Worm (Caenorhabditis elegans) whole organism, L1 larva: Measurements from ENCODE around the gene Y59A8B.25.
"Not testable (repeated sequence)": the region's sequence is repeated elsewhere in the genome, so short reads cannot be mapped to it uniquely, and the experiment has no call there.

Experiments
- C04F5.9 ChIP-seq: sonication (generic microtip); optimal IDR thresholded peaks from 2 replicates; lab custom pipeline; 2016; ENCODE audit warnings: missing genetic modification characterization, missing compliant biosample characterization
- C16A3.4 ChIP-seq: fragments of 150-350 bp; optimal IDR thresholded peaks from 2 replicates; lab custom pipeline; 2014; ENCODE audit warnings: missing biosample characterization, missing genetic modification characterization
- C34B4.2 ChIP-seq: sonication (generic microtip); optimal IDR thresholded peaks from 2 replicates; lab custom pipeline; 2017; ENCODE audit warnings: mild to moderate bottlenecking, missing genetic modification characterization, missing compliant biosample characterization
- Y116A8C.19 ChIP-seq: sonication (generic microtip); optimal IDR thresholded peaks from 2 replicates; lab custom pipeline; 2016; ENCODE audit warnings: missing compliant biosample characterization, missing genetic modification characterization, borderline replicate concordance
- alr-1 ChIP-seq: fragments of 200-800 bp; sonication (Bioruptor generic); optimal IDR thresholded peaks from 2 replicates; lab custom pipeline; 2018; ENCODE audit warnings: borderline replicate concordance, mild to moderate bottlenecking, missing genetic modification characterization, missing compliant biosample characterization
- blmp-1 ChIP-seq: fragments of 150-350 bp; optimal IDR thresholded peaks from 2 replicates; lab custom pipeline; 2014; ENCODE audit warnings: missing biosample characterization, missing genetic modification characterization
- dsc-1 ChIP-seq: sonication (generic microtip); optimal IDR thresholded peaks from 2 replicates; lab custom pipeline; 2016; ENCODE audit warnings: mild to moderate bottlenecking, missing genetic modification characterization, missing compliant biosample characterization
- efl-1 ChIP-seq, 4 experiments: fragments of 150-350 bp; optimal IDR thresholded peaks in 3 of 4; peaks in 1 of 4; 1 replicate in 1 of 4; 2 replicates in 3 of 4; lab custom pipeline; 2014; ENCODE audit warnings: missing biosample characterization in 2 of 4, missing genetic modification characterization in 2 of 4, missing genetic modification reagents in 2 of 4
- egl-13 ChIP-seq: sonication (generic microtip); optimal IDR thresholded peaks from 2 replicates; lab custom pipeline; 2016; ENCODE audit warnings: missing genotype, missing genetic modification reagents, missing genetic modification characterization, missing compliant biosample characterization
- egl-27 ChIP-seq, 2 experiments: fragments of 150-350 bp in 1 of 2; sonication (generic microtip); optimal IDR thresholded peaks; 3 replicates each; lab custom pipeline; 2017 to 2018; ENCODE audit warnings: missing biosample characterization in 2 of 2, missing genetic modification characterization in 2 of 2, missing genetic modification reagents in 2 of 2
- ets-5 ChIP-seq: fragments of 200-800 bp; sonication (Bioruptor generic); IDR thresholded peaks from 2 replicates; pipeline ENCODE4 v1.3.6; 2022; ENCODE audit warnings: missing genetic modification characterization, missing compliant biosample characterization
- fkh-4 ChIP-seq: sonication (generic microtip); optimal IDR thresholded peaks from 2 replicates; lab custom pipeline; 2016; ENCODE audit warnings: missing compliant biosample characterization, missing genetic modification characterization, borderline replicate concordance
- fos-1 ChIP-seq: fragments of 150-350 bp; optimal IDR thresholded peaks from 2 replicates; lab custom pipeline; 2014; ENCODE audit warnings: missing biosample characterization, missing genetic modification characterization
- hpl-2 ChIP-seq: fragments of 150-350 bp; optimal IDR thresholded peaks from 2 replicates; lab custom pipeline; 2014; ENCODE audit warnings: missing biosample characterization, missing genetic modification reagents, missing genetic modification characterization
- isw-1 ChIP-seq: fragments of 200-800 bp; sonication (Bioruptor generic); IDR thresholded peaks from 2 replicates; pipeline ENCODE4 v1.3.6; 2022; ENCODE audit warnings: missing genetic modification characterization, missing compliant biosample characterization
- lin-35 ChIP-seq, 2 experiments: fragments of 150-350 bp; optimal IDR thresholded peaks; 2 replicates each; lab custom pipeline; 2014; ENCODE audit warnings: missing biosample characterization in 2 of 2, missing genetic modification characterization in 2 of 2, missing genetic modification reagents in 2 of 2
- lin-39 ChIP-seq: fragments of 150-350 bp; optimal IDR thresholded peaks from 2 replicates; lab custom pipeline; 2014; ENCODE audit warnings: missing biosample characterization, missing genetic modification reagents, missing genetic modification characterization
- lir-3 ChIP-seq: sonication (generic microtip); optimal IDR thresholded peaks from 2 replicates; lab custom pipeline; 2016; ENCODE audit warnings: mild to moderate bottlenecking, missing genetic modification characterization, moderate library complexity, missing compliant biosample characterization; ENCODE audit not compliant: poor library complexity
- lsy-2 ChIP-seq, 2 experiments: fragments of 150-350 bp; optimal IDR thresholded peaks; 2 replicates each; lab custom pipeline; 2014; ENCODE audit warnings: missing biosample characterization in 2 of 2, missing genetic modification characterization in 2 of 2
- mab-9 ChIP-seq: fragments of 200-800 bp; sonication (Bioruptor generic); IDR thresholded peaks from 2 replicates; pipeline ENCODE4 v1.3.6; 2022; ENCODE audit warnings: missing genetic modification reagents, missing genetic modification characterization, missing compliant biosample characterization
- mep-1 ChIP-seq: fragments of 150-350 bp; optimal IDR thresholded peaks from 2 replicates; lab custom pipeline; 2014; ENCODE audit warnings: missing biosample characterization, missing genetic modification characterization
- nhr-11 ChIP-seq: fragments of 150-350 bp; optimal IDR thresholded peaks from 2 replicates; lab custom pipeline; 2014; ENCODE audit warnings: missing biosample characterization, missing genetic modification characterization
- nhr-19 ChIP-seq: fragments of 200-800 bp; sonication (Bioruptor generic); conservative IDR thresholded peaks from 2 replicates; pipeline ENCODE4 v1.3.6; 2022; ENCODE audit warnings: missing genetic modification characterization, missing compliant biosample characterization
- nhr-237 ChIP-seq: fragments of 150-350 bp; optimal IDR thresholded peaks from 2 replicates; lab custom pipeline; 2014; ENCODE audit warnings: missing biosample characterization, missing genetic modification characterization
- nhr-84 ChIP-seq: sonication (generic microtip); optimal IDR thresholded peaks from 2 replicates; lab custom pipeline; 2017; ENCODE audit warnings: missing biosample characterization, missing genetic modification characterization
- nhr-85 ChIP-seq: sonication (generic microtip); peaks from one replicate; lab custom pipeline; 2016; ENCODE audit warnings: missing genetic modification characterization, inconsistent platforms, missing compliant biosample characterization
- nhr-90 ChIP-seq: sonication (generic microtip); optimal IDR thresholded peaks from 2 replicates; lab custom pipeline; 2016; ENCODE audit warnings: mild to moderate bottlenecking, missing genetic modification characterization, missing compliant biosample characterization; ENCODE audit not compliant: poor library complexity
- rnt-1 ChIP-seq: sonication (generic microtip); optimal IDR thresholded peaks from 2 replicates; lab custom pipeline; 2016; ENCODE audit warnings: mild to moderate bottlenecking, missing genetic modification characterization, moderate library complexity, missing compliant biosample characterization
- swsn-7 ChIP-seq: sonication (generic microtip); optimal IDR thresholded peaks from 2 replicates; lab custom pipeline; 2016; ENCODE audit warnings: missing genetic modification characterization, missing compliant biosample characterization
- tbx-2 ChIP-seq: sonication (generic microtip); optimal IDR thresholded peaks from 2 replicates; lab custom pipeline; 2016; ENCODE audit warnings: missing genetic modification characterization, missing compliant biosample characterization
- tlp-1 ChIP-seq: fragments of 150-350 bp; optimal IDR thresholded peaks from 2 replicates; lab custom pipeline; 2014; ENCODE audit warnings: missing biosample characterization, missing genetic modification characterization
- unc-130 ChIP-seq: fragments of 150-350 bp; optimal IDR thresholded peaks from 2 replicates; lab custom pipeline; 2017; ENCODE audit warnings: missing biosample characterization, missing genetic modification characterization, inconsistent platforms
- unc-62 ChIP-seq: fragments of 150-350 bp; optimal IDR thresholded peaks from 2 replicates; lab custom pipeline; 2014; ENCODE audit warnings: missing biosample characterization, missing genetic modification reagents, missing genetic modification characterization
- unc-98 ChIP-seq: fragments of 200-800 bp; sonication (Bioruptor generic); IDR thresholded peaks from 2 replicates; pipeline ENCODE4 v1.3.6; 2022; ENCODE audit warnings: missing genetic modification characterization, missing compliant biosample characterization
- vab-15 ChIP-seq: sonication (generic microtip); optimal IDR thresholded peaks from 2 replicates; lab custom pipeline; 2017; ENCODE audit warnings: missing genotype, mild to moderate bottlenecking, missing genetic modification characterization, missing compliant biosample characterization
- ztf-11 ChIP-seq, 2 experiments: sonication (generic microtip); optimal IDR thresholded peaks; 2 replicates each; lab custom pipeline; 2016 to 2017; ENCODE audit warnings: missing genetic modification characterization in 2 of 2, missing biosample characterization in 1 of 2, missing compliant biosample characterization in 1 of 2

Y59A8B.25 gene

DNA sequence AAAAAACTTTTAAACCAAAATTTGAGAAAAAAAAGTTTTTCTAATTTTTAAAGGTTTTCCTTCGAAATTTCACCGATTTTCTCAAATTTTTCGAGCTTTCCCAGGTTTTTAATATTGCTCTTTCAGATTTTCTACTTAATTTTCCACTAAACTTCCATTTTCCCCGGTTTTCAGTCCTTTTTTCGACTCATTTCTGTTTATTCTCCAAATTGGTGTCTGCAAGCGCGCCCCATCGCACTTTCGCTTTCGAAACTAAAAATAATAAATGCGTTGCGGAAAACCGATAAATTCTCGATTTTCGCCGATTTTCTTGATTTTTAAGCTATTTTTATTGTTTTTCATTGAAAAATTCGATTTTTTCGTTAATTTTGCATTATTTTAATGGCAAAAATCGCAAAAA lies 33.7 kb downstream of the Y59A8B.25 start (continued):
- TF ChIP-seq alr-1 (tag; lab: Kevin White, UChicago), result no peak
- peak; percentile 25 for TF ChIP-seq mep-1 (tag; lab: Kevin White, UChicago)
- no peak for TF ChIP-seq nhr-237 (tag; lab: Kevin White, UChicago)
- TF ChIP-seq ets-5, result no peak
- TF ChIP-seq hpl-2, result no peak
- no peak for TF ChIP-seq vab-15 (tag; lab: Kevin White, UChicago)
- TF ChIP-seq nhr-11 (tag; lab: Kevin White, UChicago), result no peak
- TF ChIP-seq efl-1 (optimal IDR thresholded peaks at IDR 0.05; lab: Kevin White, UChicago), result peak in 1 of 2 experiments; percentile 24
- peak; percentile 31 to 91 for TF ChIP-seq efl-1 (GFP tag; optimal IDR thresholded peaks at IDR 0.05 in 1 of 2; lab: Kevin White, UChicago)
- no peak for TF ChIP-seq lin-39 (tag; lab: Kevin White, UChicago)
- no peak for TF ChIP-seq isw-1 (GFP tag; lab: Robert Waterston, UW)
- no peak for TF ChIP-seq C04F5.9 (tag; lab: Kevin White, UChicago)
- no peak for TF ChIP-seq mab-9 (GFP tag; lab: Robert Waterston, UW)
- no peak for TF ChIP-seq rnt-1 (tag; lab: Kevin White, UChicago)
- TF ChIP-seq fos-1 (tag; lab: Kevin White, UChicago), result no peak
- TF ChIP-seq tlp-1 (tag; lab: Kevin White, UChicago), result no peak

DNA sequence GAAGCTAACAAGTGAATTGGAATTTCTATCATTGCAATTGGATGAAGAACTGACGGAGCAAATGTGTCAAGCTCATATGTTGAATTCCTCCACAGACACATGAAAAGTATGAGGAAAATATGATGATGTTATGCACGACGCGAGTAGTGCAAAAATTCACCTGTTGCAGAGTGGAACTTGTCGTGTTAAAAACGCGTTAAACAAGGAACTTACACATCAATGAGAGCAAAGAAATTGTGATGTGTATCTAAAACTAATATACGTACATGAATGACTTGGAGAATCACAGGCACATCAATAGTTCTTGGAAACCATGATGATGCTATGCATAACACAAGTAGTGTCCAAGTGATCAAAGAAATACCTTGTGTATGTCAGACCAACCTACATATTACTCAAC lies 38.0 kb downstream of the Y59A8B.25 start, which contains the start of gene srh-134:
Gene srh-134 (minus strand): TSS at position 101 of the 400 bp plus-strand sequence.
- no peak for TF ChIP-seq unc-98 (GFP tag; lab: Robert Waterston, UW)
- TF ChIP-seq lin-35 (GFP tag; optimal IDR thresholded peaks at IDR 0.05; lab: Kevin White, UChicago), result no peak
- TF ChIP-seq isw-1 (GFP tag; lab: Robert Waterston, UW), result no peak

DNA sequence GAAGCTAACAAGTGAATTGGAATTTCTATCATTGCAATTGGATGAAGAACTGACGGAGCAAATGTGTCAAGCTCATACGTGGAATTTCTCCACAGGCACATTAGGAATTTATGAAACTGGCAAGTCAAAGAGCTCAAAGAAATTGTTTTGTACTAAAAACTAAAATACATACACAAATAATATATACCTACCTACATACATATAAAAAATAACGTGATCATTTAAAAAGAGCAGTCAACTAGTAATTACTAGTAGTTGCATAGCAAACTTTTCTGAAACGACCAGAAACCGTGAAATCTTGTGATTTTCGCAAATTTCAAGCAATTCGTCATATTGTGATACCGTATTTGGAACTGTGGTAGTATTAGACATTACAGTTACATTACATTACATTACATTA lies 41.1 kb downstream of the Y59A8B.25 start, which contains the start of gene srh-133:
Gene srh-133 (minus strand): TSS at position 101 of the 400 bp plus-strand sequence.
- TF ChIP-seq C34B4.2 (tag; lab: Kevin White, UChicago) (no peak), fkh-4 (tag; lab: Kevin White, UChicago) (no peak), egl-13 (no peak), tbx-2 (tag; lab: Kevin White, UChicago) (no peak), isw-1 (GFP tag; lab: Robert Waterston, UW) (no peak), Y116A8C.19 (tag; lab: Kevin White, UChicago) (no peak), dsc-1 (tag; lab: Kevin White, UChicago) (no peak), nhr-19 (no peak), unc-62 (GFP tag; lab: Kevin White, UChicago) (no peak), ztf-11 (tag; optimal IDR thresholded peaks at IDR 0.05; lab: Kevin White, UChicago) (no peak), vab-15 (tag; lab: Kevin White, UChicago) (no peak), blmp-1 (tag; lab: Kevin White, UChicago) (no peak), C16A3.4 (tag; lab: Kevin White, UChicago) (no peak), egl-27 (tag; optimal IDR thresholded peaks at IDR 0.05; lab: Kevin White, UChicago) (no peak), nhr-90 (tag; lab: Kevin White, UChicago) (no peak)

DNA sequence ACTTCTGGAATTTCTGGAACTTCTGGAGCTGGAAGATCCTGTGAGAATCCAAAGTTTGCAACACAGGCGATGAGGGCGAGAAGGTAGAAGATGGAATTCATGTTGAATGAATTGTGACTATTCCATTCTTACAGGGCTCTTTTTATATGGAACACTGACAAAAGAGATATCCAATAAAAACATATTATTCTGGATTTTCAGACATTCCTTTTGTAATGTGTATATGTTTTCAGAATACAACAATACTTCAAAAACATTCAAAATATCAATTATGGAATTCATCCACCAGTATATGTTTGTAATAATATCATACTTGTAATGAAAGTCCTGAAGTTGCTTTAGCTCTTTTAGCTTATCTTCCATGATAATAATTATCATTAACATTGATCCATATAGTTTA lies 44.5 kb downstream of the Y59A8B.25 start, which contains the start of gene Y59A8B.26:
Gene Y59A8B.26 (minus strand): TSS at position 101 of the 400 bp plus-strand sequence.
- not testable (repeated sequence) for TF ChIP-seq unc-130 (tag; lab: Kevin White, UChicago); lir-3 (tag; lab: Kevin White, UChicago); efl-1 (optimal IDR thresholded peaks at IDR 0.05; lab: Kevin White, UChicago); efl-1 (GFP tag; optimal IDR thresholded peaks at IDR 0.05 in 1 of 2; lab: Kevin White, UChicago)

DNA sequence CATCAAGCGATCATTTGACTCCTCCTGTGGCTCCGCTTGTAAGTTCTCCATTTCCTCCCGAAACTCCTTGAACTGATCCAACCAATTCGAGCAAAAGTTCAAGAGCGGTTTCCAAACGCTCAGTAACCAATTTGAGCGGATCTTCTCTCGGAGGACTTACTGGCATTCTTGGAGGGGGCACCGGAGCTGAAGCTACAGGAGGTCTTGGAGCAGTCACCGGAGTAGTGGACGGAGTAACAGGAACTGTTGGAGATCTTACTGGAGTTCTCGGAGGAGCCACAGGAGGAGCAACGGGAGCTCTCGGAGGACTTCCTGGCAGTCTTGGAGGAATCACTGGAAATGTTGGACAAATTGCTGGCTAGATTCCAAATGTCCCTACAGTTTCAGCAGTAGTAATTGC lies 46.5 kb downstream of the Y59A8B.25 start:
- TF ChIP-seq swsn-7 (tag; lab: Kevin White, UChicago), result no peak
- no peak for TF ChIP-seq fos-1 (tag; lab: Kevin White, UChicago)
- TF ChIP-seq nhr-85 (tag; lab: Kevin White, UChicago), result no peak
- no peak for TF ChIP-seq lsy-2 (tag; optimal IDR thresholded peaks at IDR 0.05; lab: Kevin White, UChicago)
- no peak for TF ChIP-seq nhr-84 (tag; lab: Kevin White, UChicago)
